Worm (Caenorhabditis elegans): ENCODE measurements around the gene srh-149.

srh-149 gene

DNA sequence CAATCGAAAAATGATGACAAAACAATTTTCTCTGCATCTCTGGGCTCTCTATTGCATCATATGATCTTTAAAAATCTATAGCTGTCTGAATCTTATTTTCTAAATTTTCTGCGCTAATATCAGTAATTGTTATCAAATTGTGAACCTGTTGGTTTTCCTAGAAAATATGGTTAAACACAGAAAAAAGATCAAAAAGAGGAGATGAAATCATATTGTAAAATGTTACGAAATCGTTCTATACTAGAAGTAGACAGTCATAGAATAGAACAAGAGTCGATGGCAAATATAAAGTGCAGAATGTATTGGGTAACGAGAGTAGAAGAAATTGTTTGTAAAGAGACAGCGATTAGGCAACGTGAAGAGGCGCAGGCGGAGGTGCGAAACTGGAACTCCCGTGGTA is 39.7 kb upstream of the srh-149 start:
- TF ChIP-seq crh-2 (tag; optimal IDR thresholded peaks at IDR 0.05) (peak; percentile 79), lin-39 (tag; optimal IDR thresholded peaks at IDR 0.05) (no peak), nhr-129 (tag; optimal IDR thresholded peaks at IDR 0.05) (peak; percentile 94), nhr-21 (tag; optimal IDR thresholded peaks at IDR 0.05) (peak; percentile 57), nhr-12 (tag; optimal IDR thresholded peaks at IDR 0.05) (no peak), nhr-6 (tag; optimal IDR thresholded peaks at IDR 0.05) (peak; percentile 14), unc-62 (GFP tag; optimal IDR thresholded peaks at IDR 0.05) (no peak), lin-13 (GFP tag; optimal IDR thresholded peaks at IDR 0.05) (peak; percentile 19), C34F6.9 (tag; optimal IDR thresholded peaks at IDR 0.05) (peak; percentile 73), snpc-4 (tag; optimal IDR thresholded peaks at IDR 0.05) (no peak), ama-1 (optimal IDR thresholded peaks at IDR 0.05) (no peak), skn-1 (tag; optimal IDR thresholded peaks at IDR 0.05) (peak; percentile 98), nhr-25 (tag; optimal IDR thresholded peaks at IDR 0.05) (peak; percentile 47), blmp-1 (tag; optimal IDR thresholded peaks at IDR 0.05; ENCODE audit: insufficient read depth) (peak; percentile 5), dmd-4 (tag; optimal IDR thresholded peaks at IDR 0.05) (no peak), sma-9 (GFP tag; optimal IDR thresholded peaks at IDR 0.05) (peak; percentile 10), sma-9 (tag; optimal IDR thresholded peaks at IDR 0.05) (no peak), ztf-1 (GFP tag; conservative IDR thresholded peaks at IDR 0.05) (no peak), unc-55 (GFP tag; optimal IDR thresholded peaks at IDR 0.05) (peak; percentile 57), mdl-1 (tag; optimal IDR thresholded peaks at IDR 0.05) (no peak), F13H6.1 (tag; optimal IDR thresholded peaks at IDR 0.05) (peak; percentile 57), gmeb-1 (tag; optimal IDR thresholded peaks at IDR 0.05) (peak; percentile 25), elt-3 (tag; optimal IDR thresholded peaks at IDR 0.05) (no peak), nhr-23 (tag; optimal IDR thresholded peaks at IDR 0.05) (no peak), sma-3 (GFP tag; optimal IDR thresholded peaks at IDR 0.05) (peak; percentile 54), ztf-11 (tag; optimal IDR thresholded peaks at IDR 0.05) (no peak), nhr-10 (tag; optimal IDR thresholded peaks at IDR 0.05) (no peak), fos-1 (tag; optimal IDR thresholded peaks at IDR 0.05) (peak; percentile 85), lsy-2 (tag; optimal IDR thresholded peaks at IDR 0.05) (peak in 1 of 2 experiments; percentile 9)

DNA sequence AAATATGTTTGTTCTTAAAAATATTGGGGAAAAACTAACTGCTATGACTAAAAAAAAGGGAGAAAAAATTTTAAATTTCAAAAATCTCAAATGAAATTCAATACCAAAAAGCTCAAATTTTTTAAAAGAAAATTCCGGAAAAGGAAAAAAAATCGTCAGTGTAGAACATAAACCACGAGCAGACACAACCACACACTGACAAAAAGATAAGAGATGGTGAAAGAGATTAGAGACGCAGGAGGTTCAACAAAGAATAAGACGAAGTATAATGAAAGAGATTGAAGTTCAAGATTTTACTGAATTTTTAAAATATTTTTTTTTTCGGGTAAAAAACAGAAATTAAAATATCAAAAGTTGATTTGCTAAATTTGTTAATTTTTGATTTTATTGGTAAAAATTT is 39.0 kb upstream of the srh-149 start:
- peak; percentile 20 for TF ChIP-seq sma-9 (GFP tag; optimal IDR thresholded peaks at IDR 0.05)
- TF ChIP-seq sma-9 (tag; optimal IDR thresholded peaks at IDR 0.05), result no peak
- TF ChIP-seq nhr-237 (tag; optimal IDR thresholded peaks at IDR 0.05), result no peak
- TF ChIP-seq fos-1 (tag; optimal IDR thresholded peaks at IDR 0.05), result peak; percentile 76
- TF ChIP-seq Y55F3AM.14 (GFP tag; optimal IDR thresholded peaks at IDR 0.05), result peak; percentile 1
- TF ChIP-seq unc-39 (tag; optimal IDR thresholded peaks at IDR 0.05), result no peak

DNA sequence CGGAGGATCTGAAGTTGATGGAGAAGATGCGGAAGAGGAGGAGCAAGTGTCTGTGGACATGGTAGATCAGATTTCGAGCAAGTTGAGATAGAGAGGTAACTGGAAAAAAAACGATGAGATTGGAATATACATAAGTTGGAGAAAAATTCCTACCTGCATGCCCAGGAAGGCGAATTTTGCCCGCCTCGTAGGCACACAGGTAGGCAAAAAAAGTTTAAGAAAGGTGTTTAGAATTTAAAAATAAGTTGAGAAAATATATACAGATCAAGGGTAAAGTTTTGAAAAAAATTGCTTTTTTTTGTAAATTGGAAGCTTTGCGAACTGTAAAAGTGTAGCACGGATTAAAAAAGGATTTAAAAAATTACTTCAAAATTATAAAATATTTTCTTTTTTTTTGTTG is 38.5 kb upstream of the srh-149 start, which contains the start of gene nhr-84:
nhr-84 (minus strand) TSS at position 101 of the 400 bp plus-strand sequence.
- no peak for TF ChIP-seq nhr-23 (tag; optimal IDR thresholded peaks at IDR 0.05)

DNA sequence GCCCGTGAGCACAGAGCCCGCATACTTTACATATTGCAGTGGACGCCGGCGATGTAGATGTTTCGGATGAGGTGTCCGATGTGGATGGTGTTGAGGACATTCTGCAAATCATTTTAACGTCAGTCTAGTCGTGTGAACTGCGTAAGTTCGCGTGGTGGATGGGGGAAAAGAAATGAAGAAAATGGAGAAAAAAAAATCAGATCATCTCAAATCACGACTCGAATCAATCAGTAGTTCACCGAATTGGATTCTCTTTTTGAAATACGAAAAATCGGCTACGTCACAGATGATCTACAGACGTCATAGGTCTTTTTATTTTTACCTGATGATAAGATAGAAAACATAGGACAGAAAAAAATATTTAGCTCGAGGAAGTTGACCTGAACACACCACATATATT is 35.3 kb upstream of the srh-149 start, which contains the start of gene nhr-102:
nhr-102 (minus strand) TSS at position 101 of the 400 bp plus-strand sequence.
- TF ChIP-seq sem-4 (tag; optimal IDR thresholded peaks at IDR 0.05) (no peak), F13H6.1 (tag; optimal IDR thresholded peaks at IDR 0.05) (no peak), ceh-16 (tag; optimal IDR thresholded peaks at IDR 0.05) (no peak), zag-1 (tag; optimal IDR thresholded peaks at IDR 0.05) (no peak), ZK546.5 (tag; optimal IDR thresholded peaks at IDR 0.05) (no peak), sma-9 (GFP tag; optimal IDR thresholded peaks at IDR 0.05) (no peak), sma-9 (tag; optimal IDR thresholded peaks at IDR 0.05) (no peak), lin-39 (tag; optimal IDR thresholded peaks at IDR 0.05) (no peak), mdl-1 (tag; optimal IDR thresholded peaks at IDR 0.05) (no peak), ztf-4 (tag; optimal IDR thresholded peaks at IDR 0.05) (no peak), ama-1 (optimal IDR thresholded peaks at IDR 0.05) (no peak), lin-13 (GFP tag; optimal IDR thresholded peaks at IDR 0.05) (no peak), R02D3.7 (tag; optimal IDR thresholded peaks at IDR 0.05) (no peak), snpc-4 (tag; optimal IDR thresholded peaks at IDR 0.05) (no peak), nhr-6 (tag; optimal IDR thresholded peaks at IDR 0.05) (no peak), mbf-1 (tag; optimal IDR thresholded peaks at IDR 0.05) (no peak), crh-2 (tag; optimal IDR thresholded peaks at IDR 0.05) (no peak), nhr-237 (tag; optimal IDR thresholded peaks at IDR 0.05) (no peak), elt-1 (tag; optimal IDR thresholded peaks at IDR 0.05) (no peak), sma-3 (GFP tag; optimal IDR thresholded peaks at IDR 0.05) (no peak)

Data from whole organism, L2 larva.